Fruit fly (Drosophila melanogaster): ENCODE data around the gene CG7131.

The CG7131 gene

DNA sequence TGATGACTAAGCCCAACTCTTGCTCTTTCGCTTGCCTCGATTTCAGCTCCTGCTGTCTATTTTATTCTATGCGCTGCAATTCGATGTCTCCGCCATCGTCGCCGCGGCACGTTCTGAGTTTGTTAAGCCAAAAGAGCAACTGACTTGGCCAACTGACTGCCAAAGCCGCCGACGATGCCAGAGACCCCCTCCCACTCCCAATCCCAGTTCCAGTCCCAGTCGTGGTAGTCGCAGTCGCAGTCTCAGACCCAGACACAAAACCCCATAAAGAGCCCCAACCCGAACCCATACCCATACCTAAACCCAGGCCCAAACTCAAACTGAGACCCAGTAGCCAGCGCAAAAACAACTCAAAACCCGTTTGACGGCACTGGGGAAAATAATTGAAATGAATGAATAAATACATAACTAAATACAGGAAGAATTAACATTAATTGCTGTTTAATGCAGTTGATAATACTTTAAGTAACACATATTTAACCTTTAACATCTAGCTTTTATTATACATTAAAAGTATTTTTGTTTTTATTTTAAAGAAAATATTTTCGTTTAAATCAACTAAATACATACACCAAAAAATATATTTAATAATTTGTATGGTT, 22.3 kb upstream of the CG7131 start (continued):
- TF ChIP-seq CG6813 (GFP tag; optimal IDR thresholded peaks at IDR 0.05) (no peak), CG3065 (GFP tag; optimal IDR thresholded peaks at IDR 0.05) (no peak), CG7987 (GFP tag; optimal IDR thresholded peaks at IDR 0.05) (no peak), CG31224 (GFP tag; IDR thresholded peaks at IDR 0.05) (no peak), CG10267 (tag; optimal IDR thresholded peaks at IDR 0.05) (peak; percentile 55), CG8765 (GFP tag; IDR thresholded peaks at IDR 0.05) (no peak), hth (optimal IDR thresholded peaks at IDR 0.05) (no peak), CG30020 (tag; optimal IDR thresholded peaks at IDR 0.05) (peak; percentile 28), CG6683 (GFP tag; optimal IDR thresholded peaks at IDR 0.05) (peak; percentile 11), CG8290 (GFP tag; optimal IDR thresholded peaks at IDR 0.05) (no peak), CG8290 (tag; optimal IDR thresholded peaks at IDR 0.05) (peak in 1 of 2 experiments; percentile 6), Drgx (GFP tag; IDR thresholded peaks at IDR 0.05) (0 out of 2 replicates have a peak, but pooled peaks have one; percentile 14), Camta (GFP tag; optimal IDR thresholded peaks at IDR 0.05) (no peak), CG6765 (GFP tag; optimal IDR thresholded peaks at IDR 0.05) (peak; percentile 41), CG6791 (GFP tag; IDR thresholded peaks at IDR 0.05; ENCODE audit: partially characterized antibody) (no peak), Doc3 (GFP tag; IDR thresholded peaks at IDR 0.05; ENCODE audit: partially characterized antibody) (no peak), p53 (GFP tag; optimal IDR thresholded peaks at IDR 0.05) (no peak), kni (GFP tag; optimal IDR thresholded peaks at IDR 0.05) (peak; percentile 53), CG16779 (GFP tag; IDR thresholded peaks at IDR 0.05) (no peak), sob (GFP tag; IDR thresholded peaks at IDR 0.05) (0 out of 2 replicates have a peak, but pooled peaks have one; percentile 33), CG8388 (GFP tag; optimal IDR thresholded peaks at IDR 0.05) (no peak), az2 (GFP tag; optimal IDR thresholded peaks at IDR 0.05) (peak; percentile 44), row (GFP tag; IDR thresholded peaks at IDR 0.05) (peak; percentile 59), CG18619 (GFP tag; optimal IDR thresholded peaks at IDR 0.05) (peak; percentile 67), CG1602 (GFP tag; optimal IDR thresholded peaks at IDR 0.05) (peak; percentile 10), dimm (GFP tag; IDR thresholded peaks at IDR 0.05) (no peak), CG34224 (GFP tag; IDR thresholded peaks at IDR 0.05; ENCODE audit: partially characterized antibody) (peak; percentile 29; the same call in 1 of the 3 replicates), gt (GFP tag; IDR thresholded peaks at IDR 0.05) (no peak), CG13296 (GFP tag; optimal IDR thresholded peaks at IDR 0.05) (peak; percentile 18), wek (GFP tag; optimal IDR thresholded peaks at IDR 0.05) (no peak), tio (GFP tag; optimal IDR thresholded peaks at IDR 0.05) (no peak), ATbp (GFP tag; optimal IDR thresholded peaks at IDR 0.05) (no peak), fru (optimal IDR thresholded peaks at IDR 0.05) (no peak), Spps (tag; optimal IDR thresholded peaks at IDR 0.05) (no peak), sc (optimal IDR thresholded peaks at IDR 0.05) (no peak), sc (GFP tag; optimal IDR thresholded peaks at IDR 0.05) (no peak), HmgD (GFP tag; optimal IDR thresholded peaks at IDR 0.05) (no peak), Oli (tag; optimal IDR thresholded peaks at IDR 0.05) (peak; percentile 17), CrebB (tag; optimal IDR thresholded peaks at IDR 0.05) (no peak), CG32772 (GFP tag; IDR thresholded peaks at IDR 0.05) (no peak), CG16863 (GFP tag; optimal IDR thresholded peaks at IDR 0.05) (peak; percentile 1), CG7928 (GFP tag; optimal IDR thresholded peaks at IDR 0.05) (no peak), YL-1 (GFP tag; optimal IDR thresholded peaks at IDR 0.05) (no peak), chinmo (GFP tag; IDR thresholded peaks at IDR 0.05; ENCODE audit: partially characterized antibody) (peak; percentile 80; the same call in 2 of the 4 replicates), ase (GFP tag; IDR thresholded peaks at IDR 0.05) (no peak), lola (GFP tag; optimal IDR thresholded peaks at IDR 0.05) (no peak), phol (tag; optimal IDR thresholded peaks at IDR 0.05) (peak; percentile 49), CG9932 (GFP tag; IDR thresholded peaks at IDR 0.05) (peak; percentile 43; the same call in 1 of the 2 replicates), hbn (GFP tag; IDR thresholded peaks at IDR 0.05; ENCODE audit: partially characterized antibody) (no peak), CG12659 (GFP tag; optimal IDR thresholded peaks at IDR 0.05) (peak; percentile 56)

All from whole organism, embryonic.